Worm (Caenorhabditis elegans) whole organism, L4 larva: ENCODE results near the gene hda-10.

Source experiments
- ama-1 ChIP-seq: fragments of 150-350 bp; optimal IDR thresholded peaks from 2 replicates; lab custom pipeline; 2014; ENCODE audit warnings: inconsistent platforms, mixed read lengths
- dmd-8 ChIP-seq: fragments of 200-800 bp; sonication (Bioruptor generic); IDR thresholded peaks from 2 replicates; pipeline ENCODE4 v1.3.6; 2022; ENCODE audit warnings: missing genetic modification characterization, missing compliant biosample characterization
- dpl-1 ChIP-seq: fragments of 150-350 bp; optimal IDR thresholded peaks from 2 replicates; lab custom pipeline; 2014; ENCODE audit warnings: missing biosample characterization, missing genetic modification reagents, missing genetic modification characterization
- fkh-10 ChIP-seq: fragments of 150-350 bp; optimal IDR thresholded peaks from 2 replicates; lab custom pipeline; 2014; ENCODE audit warnings: missing biosample characterization, missing genetic modification reagents, missing genetic modification characterization
- jun-1 ChIP-seq: fragments of 150-350 bp; optimal IDR thresholded peaks from 2 replicates; lab custom pipeline; 2014; ENCODE audit warnings: missing biosample characterization, missing genetic modification reagents, missing genetic modification characterization
- nhr-25 ChIP-seq: sonication (generic microtip); optimal IDR thresholded peaks from 2 replicates; lab custom pipeline; 2017; ENCODE audit warnings: missing genetic modification characterization, mild to moderate bottlenecking, missing compliant biosample characterization, antibody characterized with exemption, moderate library complexity, borderline replicate concordance; ENCODE audit not compliant: insufficient read depth
- pha-4 ChIP-seq, 2 experiments: fragments of 150-350 bp in 1 of 2; fragments of 200-800 bp in 1 of 2; sonication (Bioruptor generic) in 1 of 2; IDR thresholded peaks in 1 of 2; optimal IDR thresholded peaks in 1 of 2; 2 replicates each; pipeline versions ENCODE4 v1.3.6 to Lab custom; 2014 to 2022; ENCODE audit warnings: missing genetic modification characterization in 2 of 2, missing genetic modification reagents in 2 of 2, missing biosample characterization in 1 of 2, missing compliant biosample characterization in 1 of 2
- skn-1 ChIP-seq: fragments of 150-350 bp; optimal IDR thresholded peaks from 2 replicates; lab custom pipeline; 2014; ENCODE audit warnings: missing biosample characterization, missing genetic modification characterization
- snpc-4 ChIP-seq: fragments of 150-350 bp; optimal IDR thresholded peaks from 2 replicates; lab custom pipeline; 2014; ENCODE audit warnings: missing biosample characterization, missing genetic modification characterization
- ztf-11 ChIP-seq: fragments of 150-350 bp; optimal IDR thresholded peaks from 2 replicates; lab custom pipeline; 2014; ENCODE audit warnings: missing biosample characterization, missing genetic modification characterization
- ztf-7 ChIP-seq: fragments of 150-350 bp; optimal IDR thresholded peaks from 2 replicates; lab custom pipeline; 2014; ENCODE audit warnings: missing biosample characterization, missing genetic modification characterization

ce11 chrII:13862453-13862852, 20.1 kb upstream of the hda-10 start:
- TF ChIP-seq skn-1 (tag; lab: Kevin White, UChicago) = no peak
- TF ChIP-seq dmd-8 (GFP tag; lab: Robert Waterston, UW) = no peak
- no peak for TF ChIP-seq snpc-4 (tag; lab: Kevin White, UChicago)
- TF ChIP-seq fkh-10 (GFP tag; lab: Kevin White, UChicago) = no peak
- TF ChIP-seq jun-1 (tag; lab: Kevin White, UChicago) = no peak
- no peak for TF ChIP-seq ztf-7 (tag; lab: Kevin White, UChicago)
- no peak for TF ChIP-seq ama-1 (lab: Kevin White, UChicago)
- TF ChIP-seq dpl-1 = no peak
- no peak for TF ChIP-seq pha-4 (GFP tag; IDR thresholded peaks at IDR 0.05; lab: Robert Waterston, UW)
- TF ChIP-seq pha-4 (tag; optimal IDR thresholded peaks at IDR 0.05; lab: Kevin White, UChicago) = no peak
- TF ChIP-seq ztf-11 = no peak
- no peak for TF ChIP-seq nhr-25 (tag; lab: Kevin White, UChicago)
